Worm (Caenorhabditis elegans) whole organism, mixed stage, embryonic: ENCODE results near the gene Y55F3AM.11.

Experiments used
- ces-1 ChIP-seq: fragments of 150-350 bp; optimal IDR thresholded peaks from 2 replicates; lab custom pipeline; 2014; ENCODE audit warnings: missing biosample characterization, missing genetic modification reagents, missing genetic modification characterization
- lin-13 ChIP-seq: fragments of 150-350 bp; optimal IDR thresholded peaks from 2 replicates; lab custom pipeline; 2014; ENCODE audit warnings: missing biosample characterization, missing genetic modification characterization
- snpc-4 ChIP-seq: fragments of 150-350 bp; optimal IDR thresholded peaks from 2 replicates; lab custom pipeline; 2014; ENCODE audit warnings: missing biosample characterization, missing genetic modification characterization
- unc-62 ChIP-seq: fragments of 150-350 bp; optimal IDR thresholded peaks from 2 replicates; lab custom pipeline; 2014; ENCODE audit warnings: missing biosample characterization, missing genetic modification reagents, missing genetic modification characterization
- ztf-11 ChIP-seq: fragments of 150-350 bp; optimal IDR thresholded peaks from 2 replicates; lab custom pipeline; 2014; ENCODE audit warnings: missing biosample characterization, missing genetic modification characterization

DNA sequence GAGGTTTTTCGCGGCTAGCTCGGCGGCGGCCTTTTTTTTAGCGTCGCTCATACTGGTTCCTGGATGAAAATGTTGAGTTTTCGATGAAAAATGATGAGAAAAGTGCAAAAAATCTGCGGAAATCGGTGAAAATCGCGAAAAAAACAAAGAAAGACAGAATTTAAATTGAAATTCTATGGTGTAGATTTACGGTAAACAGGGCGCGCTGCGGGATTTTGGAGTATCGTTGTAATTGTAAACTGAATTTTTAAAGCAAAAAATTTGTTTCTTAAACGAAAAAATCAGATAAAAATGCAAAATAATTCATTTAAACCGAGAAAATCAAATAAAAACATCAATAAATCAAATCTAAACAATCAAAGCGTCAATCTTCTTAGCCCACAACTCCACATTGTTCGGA lies 10.5 kb upstream of the Y55F3AM.11 start, which contains the start of gene dcap-1:
- TF ChIP-seq ces-1 (GFP tag; lab: Kevin White, UChicago), result peak; percentile 42
- no peak for TF ChIP-seq lin-13 (tag; lab: Kevin White, UChicago)
- no peak for TF ChIP-seq ztf-11 (tag; lab: Kevin White, UChicago)
- no peak for TF ChIP-seq snpc-4 (tag; lab: Kevin White, UChicago)
- no peak for TF ChIP-seq unc-62 (GFP tag; lab: Kevin White, UChicago)
